Worm (Caenorhabditis elegans) whole organism, L1 larva: ENCODE data around the gene Y5H2A.1.

Experiments used
- C04F5.9 ChIP-seq: sonication (generic microtip); optimal IDR thresholded peaks from 2 replicates; lab custom pipeline; 2016; ENCODE audit warnings: missing genetic modification characterization, missing compliant biosample characterization
- C16A3.4 ChIP-seq: fragments of 150-350 bp; optimal IDR thresholded peaks from 2 replicates; lab custom pipeline; 2014; ENCODE audit warnings: missing biosample characterization, missing genetic modification characterization
- Y116A8C.19 ChIP-seq: sonication (generic microtip); optimal IDR thresholded peaks from 2 replicates; lab custom pipeline; 2016; ENCODE audit warnings: missing compliant biosample characterization, missing genetic modification characterization, borderline replicate concordance
- aha-1 ChIP-seq: fragments of 150-350 bp; optimal IDR thresholded peaks from 2 replicates; lab custom pipeline; 2014; ENCODE audit warnings: missing biosample characterization, missing genetic modification characterization
- aly-2 ChIP-seq: fragments of 150-350 bp; optimal IDR thresholded peaks from 2 replicates; lab custom pipeline; 2014; ENCODE audit warnings: missing biosample characterization, missing genetic modification characterization
- ama-1 ChIP-seq: fragments of 150-350 bp; optimal IDR thresholded peaks from 2 replicates; lab custom pipeline; 2014
- blmp-1 ChIP-seq: fragments of 150-350 bp; optimal IDR thresholded peaks from 2 replicates; lab custom pipeline; 2014; ENCODE audit warnings: missing biosample characterization, missing genetic modification characterization
- ceh-63 ChIP-seq: fragments of 200-800 bp; sonication (Bioruptor generic); optimal IDR thresholded peaks from 2 replicates; lab custom pipeline; 2018; ENCODE audit warnings: mild to moderate bottlenecking, missing genetic modification characterization, missing compliant biosample characterization
- ceh-8 ChIP-seq: fragments of 200-800 bp; sonication (Bioruptor generic); optimal IDR thresholded peaks from 2 replicates; lab custom pipeline; 2018; ENCODE audit warnings: mild to moderate bottlenecking, missing genetic modification characterization, moderate library complexity, missing compliant biosample characterization
- ces-1 ChIP-seq: fragments of 150-350 bp; optimal IDR thresholded peaks from 2 replicates; lab custom pipeline; 2014; ENCODE audit warnings: missing biosample characterization, missing genetic modification reagents, missing genetic modification characterization
- dsc-1 ChIP-seq: sonication (generic microtip); optimal IDR thresholded peaks from 2 replicates; lab custom pipeline; 2016; ENCODE audit warnings: mild to moderate bottlenecking, missing genetic modification characterization, missing compliant biosample characterization
- efl-3 ChIP-seq: fragments of 200-800 bp; sonication (Bioruptor generic); optimal IDR thresholded peaks from 2 replicates; lab custom pipeline; 2018; ENCODE audit warnings: mild to moderate bottlenecking, missing genetic modification characterization, missing compliant biosample characterization
- elt-2 ChIP-seq: sonication (generic microtip); optimal IDR thresholded peaks from 2 replicates; lab custom pipeline; 2016; ENCODE audit warnings: missing genetic modification characterization, mild to moderate bottlenecking, inconsistent platforms, missing compliant biosample characterization, missing genetic modification reagents
- elt-3 ChIP-seq, 6 experiments: fragments of 150-350 bp in 1 of 6; sonication (generic microtip); optimal IDR thresholded peaks; 2 replicates each; lab custom pipeline; 2017 to 2018; ENCODE audit warnings: missing biosample characterization in 6 of 6, missing genetic modification characterization in 6 of 6, inconsistent platforms in 1 of 6
- ets-5 ChIP-seq: fragments of 200-800 bp; sonication (Bioruptor generic); IDR thresholded peaks from 2 replicates; pipeline ENCODE4 v1.3.6; 2022; ENCODE audit warnings: missing genetic modification characterization, missing compliant biosample characterization
- fkh-10 ChIP-seq: sonication (generic microtip); optimal IDR thresholded peaks from 2 replicates; lab custom pipeline; 2017; ENCODE audit warnings: missing biosample characterization, missing genetic modification reagents, missing genetic modification characterization
- fkh-4 ChIP-seq: sonication (generic microtip); optimal IDR thresholded peaks from 2 replicates; lab custom pipeline; 2016; ENCODE audit warnings: missing compliant biosample characterization, missing genetic modification characterization, borderline replicate concordance
- fos-1 ChIP-seq: fragments of 150-350 bp; optimal IDR thresholded peaks from 2 replicates; lab custom pipeline; 2014; ENCODE audit warnings: missing biosample characterization, missing genetic modification characterization
- grh-1 ChIP-seq: fragments of 200-800 bp; sonication (Bioruptor generic); IDR thresholded peaks from 2 replicates; pipeline ENCODE4 v1.3.6; 2022; ENCODE audit warnings: missing genetic modification reagents, missing genetic modification characterization, missing compliant biosample characterization
- hlh-4 ChIP-seq: sonication (generic microtip); optimal IDR thresholded peaks from 2 replicates; lab custom pipeline; 2016; ENCODE audit warnings: mild to moderate bottlenecking, missing genetic modification characterization, missing compliant biosample characterization
- hpl-2 ChIP-seq: fragments of 150-350 bp; optimal IDR thresholded peaks from 2 replicates; lab custom pipeline; 2014; ENCODE audit warnings: missing biosample characterization, missing genetic modification reagents, missing genetic modification characterization
- irx-1 ChIP-seq: sonication (generic microtip); optimal IDR thresholded peaks from 2 replicates; lab custom pipeline; 2016; ENCODE audit warnings: missing genetic modification characterization, missing compliant biosample characterization
- isw-1 ChIP-seq: fragments of 200-800 bp; sonication (Bioruptor generic); IDR thresholded peaks from 2 replicates; pipeline ENCODE4 v1.3.6; 2022; ENCODE audit warnings: missing genetic modification characterization, missing compliant biosample characterization
- jun-1 ChIP-seq: fragments of 150-350 bp; optimal IDR thresholded peaks from 2 replicates; lab custom pipeline; 2014; ENCODE audit warnings: missing biosample characterization, missing genetic modification reagents, missing genetic modification characterization
- lin-14 ChIP-seq: fragments of 200-800 bp; sonication (Bioruptor generic); optimal IDR thresholded peaks from 2 replicates; lab custom pipeline; 2018; ENCODE audit warnings: mild to moderate bottlenecking, missing genetic modification characterization, moderate library complexity, missing compliant biosample characterization
- lin-35 ChIP-seq, 2 experiments: fragments of 150-350 bp; optimal IDR thresholded peaks; 2 replicates each; lab custom pipeline; 2014; ENCODE audit warnings: missing biosample characterization in 2 of 2, missing genetic modification characterization in 2 of 2, missing genetic modification reagents in 2 of 2
- lin-39 ChIP-seq: fragments of 150-350 bp; optimal IDR thresholded peaks from 2 replicates; lab custom pipeline; 2014; ENCODE audit warnings: missing biosample characterization, missing genetic modification reagents, missing genetic modification characterization
- lir-3 ChIP-seq: sonication (generic microtip); optimal IDR thresholded peaks from 2 replicates; lab custom pipeline; 2016; ENCODE audit warnings: mild to moderate bottlenecking, missing genetic modification characterization, moderate library complexity, missing compliant biosample characterization; ENCODE audit not compliant: poor library complexity
- mdl-1 ChIP-seq, 2 experiments: fragments of 150-350 bp; optimal IDR thresholded peaks; 2 replicates each; lab custom pipeline; 2014 to 2017; ENCODE audit warnings: missing biosample characterization in 2 of 2, missing genetic modification characterization in 2 of 2, inconsistent platforms in 1 of 2
- mef-2 ChIP-seq: fragments of 150-350 bp; optimal IDR thresholded peaks from 2 replicates; lab custom pipeline; 2014; ENCODE audit warnings: missing biosample characterization, missing genetic modification characterization
- mep-1 ChIP-seq: fragments of 150-350 bp; optimal IDR thresholded peaks from 2 replicates; lab custom pipeline; 2014; ENCODE audit warnings: missing biosample characterization, missing genetic modification characterization
- nhr-237 ChIP-seq: fragments of 150-350 bp; optimal IDR thresholded peaks from 2 replicates; lab custom pipeline; 2014; ENCODE audit warnings: missing biosample characterization, missing genetic modification characterization
- nhr-28 ChIP-seq: fragments of 150-350 bp; optimal IDR thresholded peaks from 2 replicates; lab custom pipeline; 2014; ENCODE audit warnings: missing biosample characterization, missing genetic modification characterization
- nhr-76 ChIP-seq: sonication (generic microtip); optimal IDR thresholded peaks from 2 replicates; lab custom pipeline; 2017; ENCODE audit warnings: missing biosample characterization, missing genetic modification characterization
- nhr-85 ChIP-seq: sonication (generic microtip); peaks from one replicate; lab custom pipeline; 2016; ENCODE audit warnings: missing genetic modification characterization, inconsistent platforms, missing compliant biosample characterization
- pax-3 ChIP-seq: fragments of 200-800 bp; sonication (Bioruptor generic); optimal IDR thresholded peaks from 2 replicates; lab custom pipeline; 2018; ENCODE audit warnings: mild to moderate bottlenecking, missing genetic modification characterization, moderate library complexity, missing compliant biosample characterization
- pqm-1 ChIP-seq: sonication (generic microtip); optimal IDR thresholded peaks from 3 replicates; lab custom pipeline; 2017; ENCODE audit warnings: missing biosample characterization, missing genetic modification characterization
- rnt-1 ChIP-seq: sonication (generic microtip); optimal IDR thresholded peaks from 2 replicates; lab custom pipeline; 2016; ENCODE audit warnings: mild to moderate bottlenecking, missing genetic modification characterization, moderate library complexity, missing compliant biosample characterization
- sox-4 ChIP-seq: sonication (generic microtip); optimal IDR thresholded peaks from 2 replicates; lab custom pipeline; 2016; ENCODE audit warnings: missing genetic modification characterization, missing compliant biosample characterization
- tbx-2 ChIP-seq: sonication (generic microtip); optimal IDR thresholded peaks from 2 replicates; lab custom pipeline; 2016; ENCODE audit warnings: missing genetic modification characterization, missing compliant biosample characterization
- tlp-1 ChIP-seq: fragments of 150-350 bp; optimal IDR thresholded peaks from 2 replicates; lab custom pipeline; 2014; ENCODE audit warnings: missing biosample characterization, missing genetic modification characterization
- unc-130 ChIP-seq: fragments of 150-350 bp; optimal IDR thresholded peaks from 2 replicates; lab custom pipeline; 2017; ENCODE audit warnings: missing biosample characterization, missing genetic modification characterization, inconsistent platforms
- unc-62 ChIP-seq: fragments of 150-350 bp; optimal IDR thresholded peaks from 2 replicates; lab custom pipeline; 2014; ENCODE audit warnings: missing biosample characterization, missing genetic modification reagents, missing genetic modification characterization
- unc-86 ChIP-seq: sonication (generic microtip); optimal IDR thresholded peaks from 2 replicates; lab custom pipeline; 2016; ENCODE audit warnings: missing genetic modification characterization, missing compliant biosample characterization
- unc-98 ChIP-seq: fragments of 200-800 bp; sonication (Bioruptor generic); IDR thresholded peaks from 2 replicates; pipeline ENCODE4 v1.3.6; 2022; ENCODE audit warnings: missing genetic modification characterization, missing compliant biosample characterization
- vab-15 ChIP-seq: sonication (generic microtip); optimal IDR thresholded peaks from 2 replicates; lab custom pipeline; 2017; ENCODE audit warnings: missing genotype, mild to moderate bottlenecking, missing genetic modification characterization, missing compliant biosample characterization
- zag-1 ChIP-seq: fragments of 150-350 bp; optimal IDR thresholded peaks from 2 replicates; lab custom pipeline; 2014; ENCODE audit warnings: missing biosample characterization, missing genetic modification characterization
- ztf-4 ChIP-seq: fragments of 150-350 bp; optimal IDR thresholded peaks from 2 replicates; lab custom pipeline; 2014; ENCODE audit warnings: missing biosample characterization, missing genetic modification characterization

The Y5H2A.1 gene

ce11 chrV:2281499-2281898 is 9.8 kb upstream of the Y5H2A.1 start, which contains the start of gene nhr-228 (continued):
- TF ChIP-seq irx-1 (tag; lab: Kevin White, UChicago) (peak; percentile 30), elt-2 (tag; lab: Kevin White, UChicago) (no peak), mep-1 (tag; lab: Kevin White, UChicago) (peak; percentile 64), tbx-2 (tag; lab: Kevin White, UChicago) (peak; percentile 30), fos-1 (tag; lab: Kevin White, UChicago) (no peak), nhr-28 (tag; lab: Kevin White, UChicago) (no peak), lin-14 (GFP tag; lab: Kevin White, UChicago) (peak; percentile 96), mdl-1 (tag; optimal IDR thresholded peaks at IDR 0.05; lab: Kevin White, UChicago) (peak in 1 of 2 experiments; percentile 7), ets-5 (GFP tag; lab: Robert Waterston, UW) (no peak), lir-3 (no peak), C16A3.4 (tag; lab: Kevin White, UChicago) (peak; percentile 45), aly-2 (tag; lab: Kevin White, UChicago) (no peak), fkh-10 (GFP tag; lab: Kevin White, UChicago) (no peak), vab-15 (tag; lab: Kevin White, UChicago) (no peak), tlp-1 (tag; lab: Kevin White, UChicago) (no peak), grh-1 (no peak), ztf-4 (tag; lab: Kevin White, UChicago) (no peak), lin-39 (tag; lab: Kevin White, UChicago) (no peak), pax-3 (tag; lab: Kevin White, UChicago) (no peak), ceh-8 (GFP tag; lab: Kevin White, UChicago) (no peak), Y116A8C.19 (tag; lab: Kevin White, UChicago) (no peak), hlh-4 (tag; lab: Kevin White, UChicago) (no peak), dsc-1 (tag; lab: Kevin White, UChicago) (no peak), mef-2 (tag; lab: Kevin White, UChicago) (no peak), isw-1 (GFP tag; lab: Robert Waterston, UW) (no peak), hpl-2 (GFP tag; lab: Kevin White, UChicago) (no peak), nhr-85 (tag; lab: Kevin White, UChicago) (no peak), elt-3 (tag; optimal IDR thresholded peaks at IDR 0.05; lab: Kevin White, UChicago) (peak in 1 of 6 experiments; percentile 47), ama-1 (lab: Kevin White, UChicago) (no peak), lin-35 (GFP tag; optimal IDR thresholded peaks at IDR 0.05; lab: Kevin White, UChicago) (peak; percentile 38 to 56), blmp-1 (tag; lab: Kevin White, UChicago) (peak; percentile 79), efl-3 (no peak), aha-1 (tag; lab: Kevin White, UChicago) (no peak), nhr-237 (tag; lab: Kevin White, UChicago) (no peak), unc-130 (tag; lab: Kevin White, UChicago) (peak; percentile 37), unc-98 (GFP tag; lab: Robert Waterston, UW) (no peak), zag-1 (tag; lab: Kevin White, UChicago) (no peak), sox-4 (tag; lab: Kevin White, UChicago) (no peak), unc-62 (GFP tag; lab: Kevin White, UChicago) (no peak), pqm-1 (tag; lab: Kevin White, UChicago) (no peak), rnt-1 (peak; percentile 46), C04F5.9 (no peak), fkh-4 (tag; lab: Kevin White, UChicago) (no peak), nhr-76 (tag; lab: Kevin White, UChicago) (no peak), ceh-63 (GFP tag; lab: Kevin White, UChicago) (no peak), ces-1 (GFP tag; lab: Kevin White, UChicago) (no peak), unc-86 (no peak), jun-1 (tag; lab: Kevin White, UChicago) (no peak)
